Worm (Caenorhabditis elegans): ENCODE results near the gene K02E2.1.

DNA sequence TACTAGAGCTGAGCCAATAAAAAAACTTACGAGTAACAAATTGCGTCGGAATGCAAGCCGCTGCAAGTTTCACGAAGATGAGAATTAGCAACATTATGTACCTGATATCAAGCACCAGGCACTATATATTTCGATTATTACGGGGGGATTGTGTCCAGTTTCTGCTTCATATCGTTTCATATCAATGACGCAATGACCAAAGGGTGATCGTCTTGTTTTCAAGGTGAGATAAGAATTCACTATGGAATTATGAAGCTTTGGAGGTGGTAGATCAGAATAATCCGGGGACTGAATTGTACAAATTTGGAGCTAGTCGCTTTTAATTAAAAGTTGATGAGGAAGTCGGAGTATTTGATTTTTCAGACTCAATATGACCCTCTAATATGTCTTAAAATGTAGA is 15.5 kb downstream of the K02E2.1 start, which contains the start of gene K02E2.8:
- TF ChIP-seq gei-17 (GFP tag; optimal IDR thresholded peaks at IDR 0.05) (no peak), unc-62 (GFP tag; optimal IDR thresholded peaks at IDR 0.05) (no peak), nfya-1 (tag; optimal IDR thresholded peaks at IDR 0.05; ENCODE audit: borderline replicate concordance, insufficient read depth) (no peak), ztf-28 (GFP tag; IDR thresholded peaks at IDR 0.05) (no peak), lag-1 (GFP tag; IDR thresholded peaks at IDR 0.05) (no peak)

Measured in whole organism, young adult.